Worm (Caenorhabditis elegans) whole organism, midembryonic: ENCODE results near the gene flp-7.

ENCODE experiments used
- T22C8.4 ChIP-seq: fragments of 200-800 bp; sonication (Bioruptor generic); IDR thresholded peaks from 2 replicates; pipeline ENCODE4 v1.3.6; 2022; ENCODE audit warnings: missing genetic modification characterization, missing compliant biosample characterization
- cog-1 ChIP-seq: sonication (generic microtip); optimal IDR thresholded peaks from 2 replicates; lab custom pipeline; 2016; ENCODE audit warnings: missing genetic modification characterization, missing compliant biosample characterization
- flt-1 ChIP-seq: fragments of 200-800 bp; sonication (Bioruptor generic); IDR thresholded peaks from 2 replicates; pipeline ENCODE4 v1.3.6; 2022; ENCODE audit warnings: missing genetic modification characterization, missing compliant biosample characterization
- med-1 ChIP-seq: sonication (generic microtip); optimal IDR thresholded peaks from 2 replicates; lab custom pipeline; 2017; ENCODE audit warnings: missing genetic modification characterization, mild to moderate bottlenecking, missing compliant biosample characterization, antibody characterized with exemption, missing genetic modification reagents; ENCODE audit not compliant: insufficient read depth
- ref-1 ChIP-seq: fragments of 200-800 bp; sonication (Bioruptor generic); conservative IDR thresholded peaks from 2 replicates; pipeline ENCODE4 v1.3.6; 2022; ENCODE audit warnings: missing genetic modification reagents, missing genetic modification characterization, missing compliant biosample characterization
- tab-1 ChIP-seq: fragments of 200-800 bp; sonication (Bioruptor generic); IDR thresholded peaks from 2 replicates; pipeline ENCODE4 v1.3.6; 2022; ENCODE audit warnings: missing genetic modification characterization, missing compliant biosample characterization
- ztf-23 ChIP-seq: fragments of 200-800 bp; sonication (Bioruptor generic); IDR thresholded peaks from 2 replicates; pipeline ENCODE4 v1.3.6; 2022; ENCODE audit warnings: missing genetic modification reagents, missing genetic modification characterization, missing compliant biosample characterization
- ztf-29 ChIP-seq: fragments of 200-800 bp; sonication (Bioruptor generic); IDR thresholded peaks from 2 replicates; pipeline ENCODE4 v1.3.6; 2022; ENCODE audit warnings: missing genetic modification reagents, missing genetic modification characterization, missing compliant biosample characterization

- TF ChIP-seq ztf-23 (GFP tag; lab: Robert Waterston, UW) (no peak), tab-1 (GFP tag; lab: Robert Waterston, UW) (no peak), med-1 (no peak), ztf-29 (GFP tag; lab: Robert Waterston, UW) (no peak), T22C8.4 (GFP tag; lab: Robert Waterston, UW) (no peak), flt-1 (GFP tag; lab: Robert Waterston, UW) (no peak), ref-1 (GFP tag; lab: Robert Waterston, UW) (no peak), cog-1 (tag; lab: Kevin White, UChicago) (no peak)
These were observed 46.0 kb upstream of the flp-7 start, which contains the start of gene dct-11 for ce11 chrX:5839643-5840042.
